Fruit fly (Drosophila melanogaster): Measurements from ENCODE around the gene Obp8a.

Gene Obp8a

DNA sequence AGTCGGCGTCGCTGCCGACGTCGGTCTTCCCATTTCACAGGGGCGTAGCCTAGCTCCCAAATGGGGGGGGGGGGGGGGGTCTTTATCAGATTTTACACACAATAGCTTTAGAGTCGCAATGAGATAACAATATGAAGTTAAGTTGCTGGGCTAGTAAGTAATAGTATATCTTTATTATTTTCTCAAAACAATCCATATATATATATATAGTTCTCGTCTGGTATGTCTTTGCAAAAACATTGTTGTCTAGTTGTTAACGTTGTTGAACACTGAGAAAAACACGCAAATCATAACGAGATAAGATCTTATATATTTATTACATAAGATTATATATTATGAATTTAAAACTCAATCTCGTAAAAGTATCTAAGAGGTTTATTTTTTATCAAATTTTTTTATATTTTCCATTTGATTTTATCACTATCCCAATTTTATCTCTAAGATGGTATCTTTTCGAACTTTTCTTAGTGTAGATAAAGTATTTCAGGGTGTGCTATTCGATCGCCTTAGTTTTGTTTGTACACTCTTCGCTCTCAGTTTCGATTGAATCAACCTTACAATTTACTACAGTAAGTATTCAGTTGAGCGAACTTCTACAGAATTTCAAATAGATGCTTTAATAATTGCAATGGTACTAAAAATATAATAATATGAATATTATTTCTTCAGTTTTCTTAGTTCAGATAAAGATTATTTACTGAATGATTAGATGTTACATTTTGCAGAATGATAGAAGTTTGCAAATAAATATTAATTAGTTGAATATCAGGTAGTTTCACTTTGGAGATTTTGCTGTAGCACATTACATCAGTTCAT, 12.6 kb upstream of the Obp8a start (continued):
- TF ChIP-seq p53 (GFP tag; optimal IDR thresholded peaks at IDR 0.05) (no peak), CG3281 (GFP tag; optimal IDR thresholded peaks at IDR 0.05) (peak; percentile 88), CG15479 (GFP tag; optimal IDR thresholded peaks at IDR 0.05) (no peak), CG9727 (GFP tag; optimal IDR thresholded peaks at IDR 0.05) (peak; percentile 78), fd3F (GFP tag; optimal IDR thresholded peaks at IDR 0.05) (peak; percentile 77), scrt (GFP tag; optimal IDR thresholded peaks at IDR 0.05) (peak; percentile 66), Spps (tag; optimal IDR thresholded peaks at IDR 0.05) (no peak), grn (GFP tag; optimal IDR thresholded peaks at IDR 0.05) (peak; percentile 57), repo (GFP tag; optimal IDR thresholded peaks at IDR 0.05) (no peak), CG30403 (GFP tag; optimal IDR thresholded peaks at IDR 0.05) (peak; percentile 54), CG12104 (GFP tag; optimal IDR thresholded peaks at IDR 0.05) (peak; percentile 43), B-H2 (GFP tag; optimal IDR thresholded peaks at IDR 0.05) (peak; percentile 83), CG18599 (GFP tag; optimal IDR thresholded peaks at IDR 0.05) (peak; percentile 93), CG18262 (tag; optimal IDR thresholded peaks at IDR 0.05) (peak; percentile 64), inv (GFP tag; IDR thresholded peaks at IDR 0.05; ENCODE audit: partially characterized antibody) (no peak), HmgZ (tag; optimal IDR thresholded peaks at IDR 0.05) (peak; percentile 78), abd-A (tag; optimal IDR thresholded peaks at IDR 0.05) (no peak), CG6854 (GFP tag; optimal IDR thresholded peaks at IDR 0.05) (peak; percentile 59), HmgD (GFP tag; optimal IDR thresholded peaks at IDR 0.05) (no peak), otp (GFP tag; IDR thresholded peaks at IDR 0.05) (peak; percentile 78; the same call in 2 of the 3 replicates), gem (tag; optimal IDR thresholded peaks at IDR 0.05) (peak; percentile 80), ind (GFP tag; optimal IDR thresholded peaks at IDR 0.05) (peak; percentile 51), CG13894 (tag; optimal IDR thresholded peaks at IDR 0.05) (peak; percentile 82), CG11085 (GFP tag; IDR thresholded peaks at IDR 0.05) (peak; percentile 81), CG14710 (tag; optimal IDR thresholded peaks at IDR 0.05) (peak; percentile 38), trh (GFP tag; optimal IDR thresholded peaks at IDR 0.05) (no peak), CG1832 (GFP tag; optimal IDR thresholded peaks at IDR 0.05) (no peak), CG34422 (GFP tag; IDR thresholded peaks at IDR 0.05) (peak; percentile 85), HLH54F (GFP tag; optimal IDR thresholded peaks at IDR 0.05) (peak; percentile 21), CG5180 (GFP tag; optimal IDR thresholded peaks at IDR 0.05) (peak; percentile 18), CG13123 (GFP tag; optimal IDR thresholded peaks at IDR 0.05) (no peak), trem (tag; optimal IDR thresholded peaks at IDR 0.05) (peak; percentile 24), exex (tag; optimal IDR thresholded peaks at IDR 0.05) (peak; percentile 53), insv (GFP tag; optimal IDR thresholded peaks at IDR 0.05) (peak in 1 of 2 experiments; percentile 15), hth (optimal IDR thresholded peaks at IDR 0.05) (no peak), hbn (GFP tag; IDR thresholded peaks at IDR 0.05; ENCODE audit: partially characterized antibody) (no peak), MTF-1 (GFP tag; optimal IDR thresholded peaks at IDR 0.05; ENCODE audit: borderline replicate concordance) (peak; percentile 63), sob (GFP tag; IDR thresholded peaks at IDR 0.05) (peak; percentile 84), NFAT (GFP tag; IDR thresholded peaks at IDR 0.05) (peak; percentile 96), stwl (tag; optimal IDR thresholded peaks at IDR 0.05) (no peak), ERR (GFP tag; optimal IDR thresholded peaks at IDR 0.05) (no peak), CG10366 (GFP tag; IDR thresholded peaks at IDR 0.05) (peak; percentile 77), z (GFP tag; IDR thresholded peaks at IDR 0.05) (no peak), Atf3 (GFP tag; optimal IDR thresholded peaks at IDR 0.05) (no peak), H2.0 (GFP tag; IDR thresholded peaks at IDR 0.05) (peak; percentile 75; the same call in 1 of the 2 replicates), CG10321 (GFP tag; IDR thresholded peaks at IDR 0.05) (peak; percentile 58), CG4854 (GFP tag; optimal IDR thresholded peaks at IDR 0.05) (no peak), CG4730 (GFP tag; IDR thresholded peaks at IDR 0.05) (peak; percentile 78), tap (tag; optimal IDR thresholded peaks at IDR 0.05) (peak; percentile 30)

All from whole organism, embryonic.